Worm (Caenorhabditis elegans): Measurements from ENCODE around the gene ubc-19.

- TF ChIP-seq nhr-11 (tag; optimal IDR thresholded peaks at IDR 0.05) (no peak), ZK546.5 (tag; optimal IDR thresholded peaks at IDR 0.05) (no peak), R02D3.7 (tag; optimal IDR thresholded peaks at IDR 0.05) (no peak), nhr-12 (tag; optimal IDR thresholded peaks at IDR 0.05) (no peak), ztf-4 (tag; optimal IDR thresholded peaks at IDR 0.05) (no peak), egl-5 (tag; optimal IDR thresholded peaks at IDR 0.05) (no peak), snpc-4 (tag; optimal IDR thresholded peaks at IDR 0.05) (no peak), elt-2 (tag; optimal IDR thresholded peaks at IDR 0.05) (no peak), ztf-11 (tag; optimal IDR thresholded peaks at IDR 0.05) (no peak), elt-1 (tag; optimal IDR thresholded peaks at IDR 0.05) (no peak), nfya-1 (tag; optimal IDR thresholded peaks at IDR 0.05; ENCODE audit: insufficient read depth) (no peak)
Observed at ce11 chrV:18674367-18674766, 15.2 kb downstream of the ubc-19 start.
